Fruit fly (Drosophila melanogaster) whole organism, embryonic: ENCODE measurements around the gene Mgat4a.
A peak's percentile ranks its signal among the peaks of the same experiment; 100 is the strongest.

ENCODE experiments used
- CG10147 ChIP-seq: fragments of 200-800 bp; sonication (Bioruptor generic); optimal IDR thresholded peaks from 2 replicates; lab custom pipeline; 2019; ENCODE audit warnings: missing biosample characterization, mild to moderate bottlenecking, missing genetic modification characterization, moderate library complexity
- CG12219 ChIP-seq: fragments of 200-800 bp; sonication (Bioruptor generic); optimal IDR thresholded peaks from 3 replicates; lab custom pipeline; 2018; ENCODE audit warnings: missing biosample characterization, mild to moderate bottlenecking, missing genetic modification characterization
- CG14710 ChIP-seq: fragments of 200-800 bp; sonication (Bioruptor generic); optimal IDR thresholded peaks from 3 replicates; lab custom pipeline; 2019; ENCODE audit warnings: missing biosample characterization, mild to moderate bottlenecking, missing genetic modification characterization, moderate library complexity
- CG14965 ChIP-seq: fragments of 200-800 bp; sonication (Bioruptor generic); optimal IDR thresholded peaks from 2 replicates; lab custom pipeline; 2016; ENCODE audit warnings: missing biosample characterization, missing genetic modification characterization, borderline replicate concordance
- CG15011 ChIP-seq: fragments of 200-800 bp; sonication (Bioruptor generic); optimal IDR thresholded peaks from 3 replicates; lab custom pipeline; 2018; ENCODE audit warnings: missing biosample characterization, mild to moderate bottlenecking, missing genetic modification characterization
- CG15479 ChIP-seq: fragments of 200-800 bp; sonication (Bioruptor generic); optimal IDR thresholded peaks from 3 replicates; lab custom pipeline; 2019; ENCODE audit warnings: missing biosample characterization, mild to moderate bottlenecking, missing genetic modification characterization, moderate library complexity
- CG15514 ChIP-seq: fragments of 200-800 bp; sonication (Bioruptor generic); optimal IDR thresholded peaks from 3 replicates; lab custom pipeline; 2017; ENCODE audit warnings: missing biosample characterization, missing genetic modification characterization, mild to moderate bottlenecking, moderate library complexity, missing genetic modification reagents
- CG15696 ChIP-seq: fragments of 200-800 bp; sonication (Bioruptor generic); optimal IDR thresholded peaks from 2 replicates; lab custom pipeline; 2019; ENCODE audit warnings: missing biosample characterization, mild to moderate bottlenecking, missing genetic modification characterization, moderate library complexity
- CG1647 ChIP-seq: fragments of 200-800 bp; sonication (Bioruptor generic); optimal IDR thresholded peaks from 3 replicates; lab custom pipeline; 2016; ENCODE audit warnings: missing biosample characterization, missing genetic modification characterization
- CG17328 ChIP-seq: fragments of 200-800 bp; sonication (Bioruptor generic); IDR thresholded peaks from 2 replicates; pipeline ENCODE4 v1.3.6; 2022; ENCODE audit warnings: missing biosample characterization, missing genetic modification characterization
- CG17612 ChIP-seq: fragments of 200-800 bp; sonication (Bioruptor generic); IDR thresholded peaks from 2 replicates; pipeline ENCODE4 v1.3.6; 2022; ENCODE audit warnings: missing biosample characterization, missing genetic modification characterization
- CG18599 ChIP-seq: fragments of 200-800 bp; sonication (Bioruptor generic); optimal IDR thresholded peaks from 3 replicates; lab custom pipeline; 2017; ENCODE audit warnings: missing biosample characterization, missing genetic modification characterization, mild to moderate bottlenecking, moderate library complexity, missing genetic modification reagents
- CG32532 ChIP-seq: fragments of 200-800 bp; sonication (Bioruptor generic); IDR thresholded peaks from 2 replicates; pipeline ENCODE4 v1.3.6; 2022; ENCODE audit warnings: missing biosample characterization, missing genetic modification characterization
- CG3847 ChIP-seq: fragments of 200-800 bp; sonication (Bioruptor generic); IDR thresholded peaks from 2 replicates; pipeline ENCODE4 v1.3.6; 2022; ENCODE audit warnings: missing biosample characterization, missing genetic modification characterization
- CG5953 ChIP-seq: fragments of 200-800 bp; sonication (Bioruptor generic); IDR thresholded peaks from 2 replicates; pipeline ENCODE4 v1.3.6; 2022; ENCODE audit warnings: missing biosample characterization, missing genetic modification characterization
- CG6654 ChIP-seq: fragments of 200-800 bp; sonication (Bioruptor generic); optimal IDR thresholded peaks from 2 replicates; lab custom pipeline; 2017; ENCODE audit warnings: missing biosample characterization, mild to moderate bottlenecking, missing genetic modification characterization
- CG6765 ChIP-seq: fragments of 200-800 bp; sonication (Bioruptor generic); optimal IDR thresholded peaks from 3 replicates; lab custom pipeline; 2017; ENCODE audit warnings: missing biosample characterization, mild to moderate bottlenecking, missing genetic modification characterization
- CG6813 ChIP-seq: fragments of 200-800 bp; sonication (Bioruptor generic); optimal IDR thresholded peaks from 2 replicates; lab custom pipeline; 2017; ENCODE audit warnings: missing biosample characterization, missing genetic modification characterization, mild to moderate bottlenecking, moderate library complexity, missing genetic modification reagents
- CG9215 ChIP-seq: fragments of 200-800 bp; sonication (Bioruptor generic); IDR thresholded peaks from 2 replicates; pipeline ENCODE4 v1.3.6; 2022; ENCODE audit warnings: missing biosample characterization, missing genetic modification characterization
- CG9437 ChIP-seq: fragments of 200-800 bp; sonication (Bioruptor generic); optimal IDR thresholded peaks from 2 replicates; lab custom pipeline; 2018; ENCODE audit warnings: missing biosample characterization, mild to moderate bottlenecking, missing genetic modification characterization
- CkIIα-i1 ChIP-seq: fragments of 200-800 bp; sonication (Bioruptor generic); IDR thresholded peaks from 2 replicates; pipeline ENCODE4 v1.3.6; 2022; ENCODE audit warnings: missing biosample characterization, missing genetic modification characterization
- Doc2 ChIP-seq: fragments of 200-800 bp; sonication (Bioruptor generic); IDR thresholded peaks from 2 replicates; pipeline ENCODE4 v1.3.6; 2022; ENCODE audit warnings: missing biosample characterization, missing genetic modification characterization
- Elba2 ChIP-seq: fragments of 200-800 bp; sonication (Bioruptor generic); optimal IDR thresholded peaks from 3 replicates; lab custom pipeline; 2016; ENCODE audit warnings: missing biosample characterization, missing genetic modification characterization
- Mad ChIP-seq: fragments of 200-800 bp; sonication (Bioruptor generic); optimal IDR thresholded peaks from 2 replicates; lab custom pipeline; 2016; ENCODE audit warnings: missing biosample characterization, missing genetic modification characterization
- Myb ChIP-seq: fragments of 200-800 bp; sonication (Bioruptor generic); optimal IDR thresholded peaks from 2 replicates; lab custom pipeline; 2016; ENCODE audit warnings: missing biosample characterization, missing genetic modification characterization
- Neu2 ChIP-seq: fragments of 200-800 bp; sonication (Bioruptor generic); optimal IDR thresholded peaks from 3 replicates; lab custom pipeline; 2016; ENCODE audit warnings: missing biosample characterization, missing genetic modification characterization, borderline replicate concordance
- Oaz ChIP-seq: fragments of 200-800 bp; sonication (Bioruptor generic); IDR thresholded peaks from 2 replicates; pipeline ENCODE4 v1.3.6; 2022; ENCODE audit warnings: missing biosample characterization, missing genetic modification characterization
- Ravus ChIP-seq: fragments of 200-800 bp; sonication (Bioruptor generic); IDR thresholded peaks from 2 replicates; pipeline ENCODE4 v1.3.6; 2022; ENCODE audit warnings: missing biosample characterization, missing genetic modification characterization
- Six4 ChIP-seq: fragments of 200-800 bp; sonication (Bioruptor generic); optimal IDR thresholded peaks from 2 replicates; lab custom pipeline; 2016; ENCODE audit warnings: missing biosample characterization, missing genetic modification characterization
- Sox100B ChIP-seq: fragments of 200-800 bp; sonication (Bioruptor generic); optimal IDR thresholded peaks from 3 replicates; lab custom pipeline; 2018; ENCODE audit warnings: missing biosample characterization, mild to moderate bottlenecking, missing genetic modification characterization
- Taf1 ChIP-seq: fragments of 200-800 bp; sonication (Bioruptor generic); IDR thresholded peaks from 2 replicates; pipeline ENCODE4 v1.3.6; 2022; ENCODE audit warnings: missing biosample characterization, missing genetic modification characterization
- ac ChIP-seq: fragments of 200-800 bp; sonication (Bioruptor generic); optimal IDR thresholded peaks from 3 replicates; lab custom pipeline; 2017; ENCODE audit warnings: missing biosample characterization, mild to moderate bottlenecking, missing genetic modification characterization
- ara ChIP-seq: fragments of 200-800 bp; sonication (Bioruptor generic); IDR thresholded peaks from 2 replicates; pipeline ENCODE4 v1.3.6; 2022; ENCODE audit warnings: missing biosample characterization, missing genetic modification characterization
- ash1 ChIP-seq: fragments of 200-800 bp; sonication (Bioruptor generic); optimal IDR thresholded peaks from 2 replicates; lab custom pipeline; 2018; ENCODE audit warnings: missing biosample characterization, mild to moderate bottlenecking, missing genetic modification characterization
- bcd ChIP-seq: fragments of 200-800 bp; sonication (Bioruptor generic); optimal IDR thresholded peaks from 2 replicates; lab custom pipeline; 2017; ENCODE audit warnings: missing biosample characterization, mild to moderate bottlenecking, missing genetic modification characterization
- cad ChIP-seq: fragments of >200 bp; optimal IDR thresholded peaks from 2 replicates; lab custom pipeline; 2017; ENCODE audit warnings: missing biosample characterization, missing genetic modification characterization
- dmrt99B ChIP-seq: fragments of 200-800 bp; sonication (Bioruptor generic); optimal IDR thresholded peaks from 2 replicates; lab custom pipeline; 2018; ENCODE audit warnings: missing biosample characterization, mild to moderate bottlenecking, missing genetic modification characterization, moderate library complexity
- exex ChIP-seq: fragments of 200-800 bp; sonication (Bioruptor generic); optimal IDR thresholded peaks from 4 replicates; lab custom pipeline; 2018; ENCODE audit warnings: missing biosample characterization, mild to moderate bottlenecking, missing genetic modification characterization, moderate library complexity
- fu2 ChIP-seq: fragments of 200-800 bp; sonication (Bioruptor generic); optimal IDR thresholded peaks from 2 replicates; lab custom pipeline; 2016; ENCODE audit warnings: missing biosample characterization, missing genetic modification characterization
- lilli ChIP-seq: fragments of 200-800 bp; sonication (Bioruptor generic); optimal IDR thresholded peaks from 3 replicates; lab custom pipeline; 2016; ENCODE audit warnings: missing biosample characterization, missing genetic modification characterization
- mld ChIP-seq: fragments of 200-800 bp; sonication (Bioruptor generic); IDR thresholded peaks from 3 replicates; pipeline ENCODE4 v1.3.6; 2022; ENCODE audit warnings: missing biosample characterization, missing genetic modification characterization; ENCODE audit not compliant: partially characterized antibody
- org-1 ChIP-seq: fragments of 200-800 bp; sonication (Bioruptor generic); optimal IDR thresholded peaks from 2 replicates; lab custom pipeline; 2017; ENCODE audit warnings: missing biosample characterization, missing genetic modification characterization
- psq ChIP-seq: fragments of 200-800 bp; sonication (Bioruptor generic); optimal IDR thresholded peaks from 2 replicates; lab custom pipeline; 2017; ENCODE audit warnings: missing biosample characterization, missing genetic modification characterization
- scrt ChIP-seq: fragments of 200-800 bp; sonication (Bioruptor generic); optimal IDR thresholded peaks from 2 replicates; lab custom pipeline; 2018; ENCODE audit warnings: missing biosample characterization, mild to moderate bottlenecking, missing genetic modification characterization, moderate library complexity
- sd ChIP-seq: fragments of 200-800 bp; sonication (Bioruptor generic); optimal IDR thresholded peaks from 3 replicates; lab custom pipeline; 2018; ENCODE audit warnings: missing biosample characterization, mild to moderate bottlenecking, missing genetic modification characterization, moderate library complexity
- sna ChIP-seq: fragments of 200-800 bp; sonication (Bioruptor generic); IDR thresholded peaks from 2 replicates; pipeline ENCODE4 v1.3.6; 2022; ENCODE audit warnings: missing biosample characterization, missing genetic modification characterization; ENCODE audit not compliant: partially characterized antibody
- stc ChIP-seq: fragments of 200-800 bp; sonication (Bioruptor generic); IDR thresholded peaks from 2 replicates; pipeline ENCODE4 v1.3.6; 2022; ENCODE audit warnings: missing biosample characterization, missing genetic modification characterization
- tgo ChIP-seq: fragments of 200-800 bp; sonication (Bioruptor generic); IDR thresholded peaks from 3 replicates; pipeline ENCODE4 v1.3.6; 2022; ENCODE audit warnings: missing biosample characterization, missing genetic modification characterization
- zfh2 ChIP-seq: fragments of 200-800 bp; sonication (Bioruptor generic); optimal IDR thresholded peaks from 2 replicates; lab custom pipeline; 2016; ENCODE audit warnings: missing biosample characterization, missing genetic modification characterization

The Mgat4a gene

DNA sequence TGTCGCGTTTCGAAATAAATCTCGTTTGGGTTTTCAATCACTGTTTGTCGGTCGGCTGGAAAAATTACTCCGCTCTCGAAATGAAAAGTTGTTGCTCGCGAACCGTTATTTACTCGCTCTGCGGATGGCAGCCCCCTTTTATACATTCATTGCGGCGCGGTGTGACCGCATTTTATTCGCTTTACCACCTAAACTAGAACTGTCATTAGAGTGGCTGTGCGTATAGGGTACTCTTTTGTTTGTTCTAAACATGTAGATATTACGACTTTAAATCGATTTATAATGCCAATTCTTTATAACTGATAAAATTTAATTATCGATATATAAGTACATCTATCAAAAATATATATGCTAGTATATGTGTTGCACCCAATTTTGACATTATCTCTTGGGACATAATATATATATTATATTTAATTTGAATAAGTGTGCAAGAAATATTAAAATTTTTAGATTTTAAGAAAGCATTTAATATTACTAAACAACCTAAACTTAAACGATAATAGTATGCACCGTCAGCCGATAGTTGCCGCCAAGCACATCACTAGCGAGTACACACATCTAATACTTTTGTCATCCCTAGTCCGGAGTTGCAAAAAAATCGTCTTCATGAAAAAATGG is 24.5 kb downstream of the Mgat4a start, which contains the start of the genes bmm and Tdrd3 (continued):
- TF ChIP-seq Ravus (no peak), psq (GFP tag; lab: Kevin White, UChicago) (peak; percentile 33), CG5953 (GFP tag; lab: Robert Waterston, UW) (peak; percentile 63; the same call in 1 of the 2 replicates), CG18599 (GFP tag; lab: Kevin White, UChicago) (peak; percentile 89), stc (GFP tag; lab: Robert Waterston, UW) (peak; percentile 25; the same call in 1 of the 2 replicates), lilli (GFP tag; lab: Kevin White, UChicago) (peak; percentile 83), CG14965 (GFP tag; lab: Kevin White, UChicago) (no peak), CG15479 (GFP tag; lab: Kevin White, UChicago) (no peak), Sox100B (GFP tag; lab: Kevin White, UChicago) (peak; percentile 86), Doc2 (GFP tag; lab: Robert Waterston, UW) (no peak), CG14710 (tag; lab: Kevin White, UChicago) (peak; percentile 95), CG6654 (GFP tag; lab: Kevin White, UChicago) (no peak), CG17328 (GFP tag; lab: Robert Waterston, UW) (peak; percentile 39; the same call in 1 of the 2 replicates), CG9215 (GFP tag; lab: Robert Waterston, UW) (peak; percentile 78), Mad (peak; percentile 22), CG15696 (tag; lab: Kevin White, UChicago) (peak; percentile 87), mld (GFP tag; lab: Robert Waterston, UW) (peak; percentile 71; the same call in 1 of the 3 replicates), exex (tag; lab: Kevin White, UChicago) (peak; percentile 70), dmrt99B (tag; lab: Kevin White, UChicago) (peak; percentile 76), Myb (GFP tag; lab: Kevin White, UChicago) (peak; percentile 39), zfh2 (GFP tag; lab: Kevin White, UChicago) (peak; percentile 88), Neu2 (GFP tag; lab: Kevin White, UChicago) (no peak), fu2 (GFP tag; lab: Kevin White, UChicago) (peak; percentile 58), CG15011 (GFP tag; lab: Kevin White, UChicago) (peak; percentile 44), CG17612 (GFP tag; lab: Robert Waterston, UW) (peak; percentile 55), Six4 (GFP tag; lab: Kevin White, UChicago) (peak; percentile 64), CG15514 (GFP tag; lab: Kevin White, UChicago) (peak; percentile 61), org-1 (peak; percentile 31), Elba2 (peak; percentile 36), CkIIα-i1 (GFP tag; lab: Robert Waterston, UW) (no peak), CG6765 (GFP tag; lab: Kevin White, UChicago) (peak; percentile 81), CG32532 (peak; percentile 85), Oaz (GFP tag; lab: Robert Waterston, UW) (peak; percentile 64), CG10147 (GFP tag; lab: Kevin White, UChicago) (peak; percentile 86), CG12219 (GFP tag; lab: Kevin White, UChicago) (no peak), cad (no peak), scrt (peak; percentile 27), CG6813 (GFP tag; lab: Kevin White, UChicago) (peak; percentile 30), ara (GFP tag; lab: Robert Waterston, UW) (peak; percentile 65), ash1 (GFP tag; lab: Kevin White, UChicago) (no peak), sd (tag; lab: Kevin White, UChicago) (peak; percentile 56), bcd (GFP tag; lab: Kevin White, UChicago) (peak; percentile 80), CG1647 (GFP tag; lab: Kevin White, UChicago) (peak; percentile 31), CG9437 (GFP tag; lab: Kevin White, UChicago) (peak; percentile 72), sna (peak; percentile 87), CG3847 (GFP tag; lab: Robert Waterston, UW) (peak; percentile 80), tgo (GFP tag; lab: Robert Waterston, UW) (peak; percentile 76), ac (GFP tag; lab: Kevin White, UChicago) (no peak), Taf1 (GFP tag; lab: Robert Waterston, UW) (peak; percentile 55; the same call in 1 of the 2 replicates)
